Fruit fly (Drosophila melanogaster): ENCODE results near the gene CG15278.

DNA sequence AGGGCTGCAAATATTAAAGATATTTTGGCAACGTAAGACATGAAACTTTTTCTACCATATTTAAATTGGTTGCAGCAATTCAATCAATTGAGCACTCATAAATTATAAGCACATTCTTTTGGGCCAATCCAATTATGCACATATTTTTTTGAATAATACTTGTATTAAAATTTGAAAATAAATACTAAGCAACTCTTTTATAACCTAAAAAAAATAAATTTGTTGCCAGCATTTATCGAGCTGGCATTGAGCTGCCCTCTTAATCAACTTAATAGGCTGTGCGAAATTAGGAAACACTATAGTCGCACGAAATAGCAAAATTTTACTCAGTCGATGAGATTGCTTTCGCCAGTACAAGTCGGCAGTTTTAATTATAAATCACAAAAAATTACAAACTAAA, 48.2 kb upstream of the CG15278 start, which contains the start of gene CG3491:
- no peak for TF ChIP-seq gsb (GFP tag; IDR thresholded peaks at IDR 0.05)
- no peak for TF ChIP-seq CG17186 (GFP tag; optimal IDR thresholded peaks at IDR 0.05)
- TF ChIP-seq ci (GFP tag; IDR thresholded peaks at IDR 0.05): no peak
- no peak for TF ChIP-seq row (GFP tag; IDR thresholded peaks at IDR 0.05)
- TF ChIP-seq pho (GFP tag; optimal IDR thresholded peaks at IDR 0.05): no peak
